Fruit fly (Drosophila melanogaster) whole organism, embryonic: ENCODE measurements around the gene Rab7.

Experiments
- Atf-2 ChIP-seq: fragments of 200-800 bp; sonication (Bioruptor generic); optimal IDR thresholded peaks from 2 replicates; lab custom pipeline; 2016; ENCODE audit warnings: missing biosample characterization, missing genetic modification characterization
- BEAF-32 ChIP-seq: fragments of 200-800 bp; sonication (Bioruptor generic); optimal IDR thresholded peaks from 3 replicates; lab custom pipeline; 2017; ENCODE audit warnings: missing biosample characterization, missing genetic modification characterization, mild to moderate bottlenecking, moderate library complexity, missing genetic modification reagents
- Bteb2 ChIP-seq: fragments of 200-800 bp; sonication (Bioruptor generic); optimal IDR thresholded peaks from 2 replicates; lab custom pipeline; 2016; ENCODE audit warnings: missing biosample characterization, missing genetic modification characterization
- CG10274 ChIP-seq: fragments of 200-800 bp; sonication (Bioruptor generic); optimal IDR thresholded peaks from 3 replicates; lab custom pipeline; 2017; ENCODE audit warnings: missing biosample characterization, mild to moderate bottlenecking, missing genetic modification characterization
- CG11093 ChIP-seq: fragments of 200-800 bp; sonication (Bioruptor generic); IDR thresholded peaks from 3 replicates; pipeline ENCODE4 v1.3.6; 2022; ENCODE audit warnings: missing biosample characterization, missing genetic modification characterization
- CG12155 ChIP-seq: fragments of 200-800 bp; sonication (Bioruptor generic); optimal IDR thresholded peaks from 3 replicates; lab custom pipeline; 2016; ENCODE audit warnings: missing biosample characterization, missing genetic modification characterization
- CG12236 ChIP-seq: fragments of 200-800 bp; sonication (Bioruptor generic); optimal IDR thresholded peaks from 2 replicates; lab custom pipeline; 2016; ENCODE audit warnings: missing biosample characterization, missing genetic modification characterization
- CG17361 ChIP-seq: fragments of 200-800 bp; sonication (Bioruptor generic); IDR thresholded peaks from 3 replicates; pipeline ENCODE4 v1.3.6; 2022; ENCODE audit warnings: missing biosample characterization, missing genetic modification characterization
- CG17568 ChIP-seq: fragments of 200-800 bp; sonication (Bioruptor generic); optimal IDR thresholded peaks from 2 replicates; lab custom pipeline; 2018; ENCODE audit warnings: missing biosample characterization, mild to moderate bottlenecking, missing genetic modification characterization, moderate library complexity
- CG17612 ChIP-seq: fragments of 200-800 bp; sonication (Bioruptor generic); IDR thresholded peaks from 2 replicates; pipeline ENCODE4 v1.3.6; 2022; ENCODE audit warnings: missing biosample characterization, missing genetic modification characterization
- CG1792 ChIP-seq: fragments of 200-800 bp; sonication (Bioruptor generic); optimal IDR thresholded peaks from 2 replicates; lab custom pipeline; 2016; ENCODE audit warnings: missing biosample characterization, missing genetic modification characterization
- CG2116 ChIP-seq: fragments of 200-800 bp; sonication (Bioruptor generic); optimal IDR thresholded peaks from 3 replicates; lab custom pipeline; 2018; ENCODE audit warnings: missing biosample characterization, mild to moderate bottlenecking, missing genetic modification characterization
- CG34224 ChIP-seq: fragments of 200-800 bp; sonication (Bioruptor generic); IDR thresholded peaks from 3 replicates; pipeline ENCODE4 v1.3.6; 2022; ENCODE audit warnings: missing biosample characterization, missing genetic modification characterization; ENCODE audit not compliant: partially characterized antibody
- CG3995 ChIP-seq: fragments of 200-800 bp; sonication (Bioruptor generic); optimal IDR thresholded peaks from 3 replicates; lab custom pipeline; 2016; ENCODE audit warnings: missing biosample characterization, missing genetic modification characterization
- CG4404 ChIP-seq: fragments of 200-800 bp; sonication (Bioruptor generic); IDR thresholded peaks from 2 replicates; pipeline ENCODE4 v1.3.6; 2022; ENCODE audit warnings: missing biosample characterization, missing genetic modification characterization
- CG4820 ChIP-seq: fragments of 200-800 bp; sonication (Bioruptor generic); optimal IDR thresholded peaks from 3 replicates; lab custom pipeline; 2016; ENCODE audit warnings: missing biosample characterization, missing genetic modification characterization
- CG8478 ChIP-seq: fragments of >200 bp; optimal IDR thresholded peaks from 2 replicates; lab custom pipeline; 2018
- CG9727 ChIP-seq: fragments of 200-800 bp; sonication (Bioruptor generic); optimal IDR thresholded peaks from 3 replicates; lab custom pipeline; 2017; ENCODE audit warnings: missing biosample characterization, mild to moderate bottlenecking, missing genetic modification characterization
- Dad ChIP-seq: fragments of 200-800 bp; sonication (Bioruptor generic); optimal IDR thresholded peaks from 3 replicates; lab custom pipeline; 2016; ENCODE audit warnings: missing biosample characterization, missing genetic modification characterization
- Dll ChIP-seq: fragments of 200-800 bp; sonication (Bioruptor generic); IDR thresholded peaks from 4 replicates; pipeline ENCODE4 v1.3.6; 2022; ENCODE audit warnings: missing biosample characterization, missing genetic modification characterization; ENCODE audit not compliant: partially characterized antibody
- Fer2 ChIP-seq: fragments of 200-800 bp; sonication (Bioruptor generic); optimal IDR thresholded peaks from 2 replicates; lab custom pipeline; 2018; ENCODE audit warnings: missing biosample characterization, mild to moderate bottlenecking, missing genetic modification characterization, moderate library complexity
- H15 ChIP-seq: fragments of 200-800 bp; sonication (Bioruptor generic); IDR thresholded peaks from 3 replicates; pipeline ENCODE4 v1.3.6; 2022; ENCODE audit warnings: missing biosample characterization, missing genetic modification characterization
- HmgD ChIP-seq: fragments of 200-800 bp; sonication (Bioruptor generic); optimal IDR thresholded peaks from 3 replicates; lab custom pipeline; 2016; ENCODE audit warnings: missing biosample characterization, missing genetic modification characterization
- HmgZ ChIP-seq: fragments of 200-800 bp; sonication (Bioruptor generic); optimal IDR thresholded peaks from 2 replicates; lab custom pipeline; 2018; ENCODE audit warnings: missing biosample characterization, mild to moderate bottlenecking, missing genetic modification characterization
- Lim3 ChIP-seq: fragments of 200-800 bp; sonication (Bioruptor generic); IDR thresholded peaks from 2 replicates; pipeline ENCODE4 v1.3.6; 2022; ENCODE audit warnings: missing biosample characterization, missing genetic modification characterization
- MESR4 ChIP-seq: fragments of 200-800 bp; sonication (Bioruptor generic); optimal IDR thresholded peaks from 2 replicates; lab custom pipeline; 2018; ENCODE audit warnings: missing biosample characterization, mild to moderate bottlenecking, missing genetic modification characterization, moderate library complexity
- Med ChIP-seq: fragments of 200-800 bp; sonication (Bioruptor generic); peaks from one replicate; lab custom pipeline; 2016; ENCODE audit warnings: missing biosample characterization, missing genetic modification characterization, mild to moderate bottlenecking, inconsistent platforms, moderate library complexity
- Nf-YC ChIP-seq: fragments of 200-800 bp; optimal IDR thresholded peaks from 3 replicates; lab custom pipeline; 2019; ENCODE audit warnings: missing biosample characterization, mild to moderate bottlenecking, missing genetic modification characterization, moderate library complexity
- Sin3A ChIP-seq: fragments of >200 bp; optimal IDR thresholded peaks from 2 replicates; lab custom pipeline; 2018
- Tbp ChIP-seq: fragments of >200 bp; optimal IDR thresholded peaks from 2 replicates; lab custom pipeline; 2018; ENCODE audit warnings: missing biosample characterization, missing genetic modification characterization
- Xbp1 ChIP-seq: fragments of 200-800 bp; sonication (Bioruptor generic); optimal IDR thresholded peaks from 3 replicates; lab custom pipeline; 2016; ENCODE audit warnings: missing biosample characterization, mild to moderate bottlenecking, missing genetic modification characterization
- amos ChIP-seq: fragments of 200-800 bp; sonication (Bioruptor generic); IDR thresholded peaks from 2 replicates; pipeline ENCODE4 v1.3.6; 2022; ENCODE audit warnings: missing biosample characterization, missing genetic modification characterization; ENCODE audit not compliant: partially characterized antibody
- ara ChIP-seq: fragments of 200-800 bp; sonication (Bioruptor generic); IDR thresholded peaks from 2 replicates; pipeline ENCODE4 v1.3.6; 2022; ENCODE audit warnings: missing biosample characterization, missing genetic modification characterization
- chn ChIP-seq: fragments of 200-800 bp; sonication (Bioruptor generic); optimal IDR thresholded peaks from 2 replicates; lab custom pipeline; 2016; ENCODE audit warnings: missing biosample characterization, missing genetic modification characterization
- corto ChIP-seq: fragments of 200-800 bp; sonication (Bioruptor generic); optimal IDR thresholded peaks from 2 replicates; lab custom pipeline; 2016; ENCODE audit warnings: missing biosample characterization, mild to moderate bottlenecking, missing genetic modification characterization, moderate library complexity
- dati ChIP-seq: fragments of 200-800 bp; sonication (Bioruptor generic); IDR thresholded peaks from 2 replicates; pipeline ENCODE4 v1.3.6; 2022; ENCODE audit warnings: missing biosample characterization, missing genetic modification characterization
- dmrt99B ChIP-seq: fragments of 200-800 bp; sonication (Bioruptor generic); optimal IDR thresholded peaks from 2 replicates; lab custom pipeline; 2018; ENCODE audit warnings: missing biosample characterization, mild to moderate bottlenecking, missing genetic modification characterization, moderate library complexity
- dysf ChIP-seq: fragments of 200-800 bp; sonication (Bioruptor generic); IDR thresholded peaks from 3 replicates; pipeline ENCODE4 v1.3.6; 2022; ENCODE audit warnings: missing biosample characterization, missing genetic modification characterization
- ems ChIP-seq: fragments of 200-800 bp; sonication (Bioruptor generic); optimal IDR thresholded peaks from 3 replicates; lab custom pipeline; 2016; ENCODE audit warnings: missing biosample characterization, missing genetic modification characterization
- eyg ChIP-seq: fragments of 200-800 bp; sonication (Bioruptor generic); optimal IDR thresholded peaks from 3 replicates; lab custom pipeline; 2016; ENCODE audit warnings: missing biosample characterization, missing genetic modification characterization
- fd3F ChIP-seq: fragments of 200-800 bp; sonication (Bioruptor generic); optimal IDR thresholded peaks from 2 replicates; lab custom pipeline; 2018; ENCODE audit warnings: missing biosample characterization, mild to moderate bottlenecking, missing genetic modification characterization, moderate library complexity
- fd96Cb ChIP-seq: fragments of 200-800 bp; sonication (Bioruptor generic); optimal IDR thresholded peaks from 2 replicates; lab custom pipeline; 2018; ENCODE audit warnings: missing biosample characterization, mild to moderate bottlenecking, missing genetic modification characterization, moderate library complexity
- gfzf ChIP-seq: fragments of 200-800 bp; sonication (Bioruptor generic); optimal IDR thresholded peaks from 2 replicates; lab custom pipeline; 2016; ENCODE audit warnings: missing biosample characterization, mild to moderate bottlenecking, missing genetic modification characterization, moderate library complexity
- grau ChIP-seq: fragments of 200-800 bp; optimal IDR thresholded peaks from 3 replicates; lab custom pipeline; 2019; ENCODE audit warnings: missing biosample characterization, mild to moderate bottlenecking, missing genetic modification characterization, moderate library complexity
- her ChIP-seq: fragments of 200-800 bp; sonication (Bioruptor generic); optimal IDR thresholded peaks from 2 replicates; lab custom pipeline; 2016; ENCODE audit warnings: missing biosample characterization, missing genetic modification characterization
- hth ChIP-seq: fragments of >200 bp; optimal IDR thresholded peaks from 2 replicates; lab custom pipeline; 2017; ENCODE audit warnings: inconsistent platforms
- kni ChIP-seq: fragments of 200-800 bp; sonication (Bioruptor generic); optimal IDR thresholded peaks from 3 replicates; lab custom pipeline; 2017; ENCODE audit warnings: mild to moderate bottlenecking, missing biosample characterization, missing genetic modification reagents, missing genetic modification characterization
- lab ChIP-seq: fragments of 200-800 bp; sonication (Bioruptor generic); optimal IDR thresholded peaks from 3 replicates; lab custom pipeline; 2017; ENCODE audit warnings: missing biosample characterization, missing genetic modification characterization, mild to moderate bottlenecking, moderate library complexity, missing genetic modification reagents
- nau ChIP-seq: fragments of 200-800 bp; sonication (Bioruptor generic); optimal IDR thresholded peaks from 3 replicates; lab custom pipeline; 2017; ENCODE audit warnings: missing biosample characterization, mild to moderate bottlenecking, missing genetic modification characterization, missing genetic modification reagents
- org-1 ChIP-seq: fragments of 200-800 bp; sonication (Bioruptor generic); optimal IDR thresholded peaks from 2 replicates; lab custom pipeline; 2017; ENCODE audit warnings: missing biosample characterization, missing genetic modification characterization
- pzg ChIP-seq: fragments of 200-800 bp; sonication (Bioruptor generic); optimal IDR thresholded peaks from 3 replicates; lab custom pipeline; 2018; ENCODE audit warnings: missing biosample characterization, mild to moderate bottlenecking, missing genetic modification characterization, moderate library complexity
- scrt ChIP-seq: fragments of 200-800 bp; sonication (Bioruptor generic); optimal IDR thresholded peaks from 2 replicates; lab custom pipeline; 2018; ENCODE audit warnings: missing biosample characterization, mild to moderate bottlenecking, missing genetic modification characterization, moderate library complexity
- wor ChIP-seq: fragments of 200-800 bp; sonication (Bioruptor generic); IDR thresholded peaks from 2 replicates; pipeline ENCODE4 v1.3.6; 2022; ENCODE audit warnings: missing biosample characterization, missing genetic modification characterization

Gene Rab7

dm6 chr3R:23995460-23995859, 2.7 kb downstream of the Rab7 start, which contains the start of gene CG33108 (continued):
- TF ChIP-seq ara (GFP tag; lab: Robert Waterston, UW) (no peak), scrt (no peak), CG1792 (GFP tag; lab: Kevin White, UChicago) (no peak), CG17568 (GFP tag; lab: Kevin White, UChicago) (no peak), nau (GFP tag; lab: Kevin White, UChicago) (no peak), CG8478 (no peak), CG9727 (GFP tag; lab: Kevin White, UChicago) (no peak), lab (GFP tag; lab: Kevin White, UChicago) (no peak), CG34224 (GFP tag; lab: Robert Waterston, UW) (no peak; the same call in 2 of the 3 replicates), CG12155 (GFP tag; lab: Kevin White, UChicago) (no peak), fd3F (GFP tag; lab: Kevin White, UChicago) (no peak), grau (tag; lab: Kevin White, UChicago) (peak; percentile 9), CG3995 (GFP tag; lab: Kevin White, UChicago) (peak; percentile 57), hth (lab: Kevin White, UChicago) (no peak), MESR4 (GFP tag; lab: Kevin White, UChicago) (peak; percentile 4), CG2116 (GFP tag; lab: Kevin White, UChicago) (peak; percentile 19), CG17612 (GFP tag; lab: Robert Waterston, UW) (no peak), amos (GFP tag; lab: Robert Waterston, UW) (peak; percentile 19; the same call in 1 of the 2 replicates), Sin3A (lab: Kevin White, UChicago) (no peak), dati (GFP tag; lab: Robert Waterston, UW) (no peak), CG4404 (GFP tag; lab: Robert Waterston, UW) (no peak), CG10274 (GFP tag; lab: Kevin White, UChicago) (peak; percentile 4), Tbp (GFP tag; lab: Kevin White, UChicago) (no peak), gfzf (peak; percentile 3), Dll (GFP tag; lab: Robert Waterston, UW) (peak; percentile 33; the same call in 1 of the 4 replicates), CG17361 (no peak), Xbp1 (no peak), BEAF-32 (GFP tag; lab: Kevin White, UChicago) (peak; percentile 7), Atf-2 (GFP tag; lab: Kevin White, UChicago) (no peak), H15 (no peak), ems (GFP tag; lab: Kevin White, UChicago) (no peak), her (GFP tag; lab: Kevin White, UChicago) (no peak), Bteb2 (GFP tag; lab: Kevin White, UChicago) (no peak), corto (no peak), CG4820 (no peak), HmgZ (tag; lab: Kevin White, UChicago) (peak; percentile 32), Dad (GFP tag; lab: Kevin White, UChicago) (no peak), Med (GFP tag; lab: Kevin White, UChicago) (no peak), kni (GFP tag; lab: Kevin White, UChicago) (no peak), Fer2 (tag; lab: Kevin White, UChicago) (no peak), org-1 (no peak), HmgD (GFP tag; lab: Kevin White, UChicago) (no peak), CG11093 (GFP tag; lab: Robert Waterston, UW) (no peak), CG12236 (GFP tag; lab: Kevin White, UChicago) (no peak), dmrt99B (tag; lab: Kevin White, UChicago) (no peak), dysf (no peak), fd96Cb (no peak), chn (GFP tag; lab: Kevin White, UChicago) (no peak), pzg (GFP tag; lab: Kevin White, UChicago) (peak; percentile 34), wor (GFP tag; lab: Robert Waterston, UW) (no peak), Lim3 (GFP tag; lab: Robert Waterston, UW) (no peak), eyg (GFP tag; lab: Kevin White, UChicago) (no peak), Nf-YC (tag; lab: Kevin White, UChicago) (peak; percentile 42)
